Fruit fly (Drosophila melanogaster): ENCODE measurements around the gene CG2926.

- TF ChIP-seq CTCF (optimal IDR thresholded peaks at IDR 0.05) (no peak), CG8478 (optimal IDR thresholded peaks at IDR 0.05) (no peak)
These were observed 22.5 kb upstream of the CG2926 start for dm6 chr3R:5610656-5611055.

All from S2 (cell line).